Fruit fly (Drosophila melanogaster) whole organism, wandering third instar larva: ENCODE results near the gene Gem2.

Experiments used
- Abd-B ChIP-seq: fragments of >200 bp; optimal IDR thresholded peaks from 2 replicates; lab custom pipeline; 2017; ENCODE audit warnings: missing biosample characterization, missing genetic modification characterization
- CG32264 ChIP-seq: fragments of 200-800 bp; sonication (Bioruptor generic); optimal IDR thresholded peaks from 2 replicates; lab custom pipeline; 2016; ENCODE audit warnings: missing biosample characterization, missing genetic modification characterization
- Dfd ChIP-seq: fragments of >200 bp; optimal IDR thresholded peaks from 2 replicates; lab custom pipeline; 2017; ENCODE audit warnings: missing biosample characterization, missing genetic modification characterization
- HLH106 ChIP-seq: fragments of 200-800 bp; optimal IDR thresholded peaks from 3 replicates; lab custom pipeline; 2019; ENCODE audit warnings: missing biosample characterization, mild to moderate bottlenecking, missing genetic modification characterization, moderate library complexity
- Hr78 ChIP-seq: fragments of >200 bp; optimal IDR thresholded peaks from 2 replicates; lab custom pipeline; 2017; ENCODE audit warnings: missing biosample characterization, missing genetic modification characterization
- Myc ChIP-seq: fragments of >200 bp; optimal IDR thresholded peaks from 2 replicates; lab custom pipeline; 2017
- dmrt93B ChIP-seq: fragments of 200-800 bp; sonication (Bioruptor generic); optimal IDR thresholded peaks from 2 replicates; lab custom pipeline; 2018; ENCODE audit warnings: missing biosample characterization, mild to moderate bottlenecking, missing genetic modification characterization
- pan ChIP-seq: fragments of >200 bp; optimal IDR thresholded peaks from 2 replicates; lab custom pipeline; 2017
- psq ChIP-seq: fragments of 200-800 bp; sonication (Bioruptor generic); optimal IDR thresholded peaks from 3 replicates; lab custom pipeline; 2017; ENCODE audit warnings: missing biosample characterization, mild to moderate bottlenecking, missing genetic modification characterization, moderate library complexity
- sage ChIP-seq: fragments of 200-800 bp; sonication (Bioruptor generic); optimal IDR thresholded peaks from 2 replicates; lab custom pipeline; 2016; ENCODE audit warnings: missing biosample characterization, mild to moderate bottlenecking, missing genetic modification characterization
- usp ChIP-seq: fragments of >200 bp; optimal IDR thresholded peaks from 2 replicates; lab custom pipeline; 2017; ENCODE audit warnings: missing biosample characterization, missing genetic modification characterization

DNA sequence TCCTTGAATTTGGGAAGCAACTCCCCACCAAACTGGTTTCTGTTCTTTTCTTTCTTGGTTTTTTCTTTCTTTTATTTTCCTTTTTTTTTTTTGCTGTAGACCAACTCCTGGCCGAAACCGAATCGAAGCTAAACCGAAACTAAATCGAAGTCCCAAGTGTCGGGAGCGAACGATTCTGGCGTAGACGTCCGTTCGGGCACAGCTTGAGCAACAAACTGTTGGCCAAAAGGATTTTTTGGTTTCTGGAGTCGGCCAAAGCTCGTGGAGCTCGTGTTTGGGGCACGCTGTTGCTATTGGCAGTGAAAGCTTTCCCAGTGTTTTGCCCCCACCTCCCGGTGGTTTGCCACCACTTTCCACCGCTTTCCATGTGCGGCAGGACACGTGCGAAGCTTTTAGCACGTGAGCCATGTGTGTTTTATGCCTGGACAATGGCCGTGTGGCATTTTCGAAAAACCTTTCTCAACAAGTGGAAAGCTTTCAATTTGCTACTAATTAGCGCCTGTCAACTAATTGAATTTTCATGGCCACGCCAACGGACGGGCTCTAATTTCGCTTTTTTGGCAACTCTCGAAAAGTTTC, 38.9 kb upstream of the Gem2 start, which contains the start of gene CG14082:
- TF ChIP-seq CG32264 (GFP tag; lab: Kevin White, UChicago), result no peak
- TF ChIP-seq dmrt93B (GFP tag; lab: Kevin White, UChicago), result no peak
- TF ChIP-seq pan, result no peak
- TF ChIP-seq Abd-B (GFP tag; lab: Kevin White, UChicago), result no peak
- TF ChIP-seq psq (GFP tag; lab: Kevin White, UChicago), result no peak
- TF ChIP-seq Myc (lab: Kevin White, UChicago), result no peak
- TF ChIP-seq HLH106, result no peak
- TF ChIP-seq Dfd (GFP tag; lab: Kevin White, UChicago), result no peak
- TF ChIP-seq sage (GFP tag; lab: Kevin White, UChicago), result no peak
- no peak for TF ChIP-seq Hr78 (GFP tag; lab: Kevin White, UChicago)
- no peak for TF ChIP-seq usp (GFP tag; lab: Kevin White, UChicago)
